Fruit fly (Drosophila melanogaster) whole organism, embryonic: ENCODE data around the gene CG18135.
A peak's percentile ranks its signal among the peaks of the same experiment; 100 is the strongest.

Source experiments
- ATbp ChIP-seq: fragments of 200-800 bp; sonication (Bioruptor generic); optimal IDR thresholded peaks from 2 replicates; lab custom pipeline; 2017; ENCODE audit warnings: missing biosample characterization, mild to moderate bottlenecking, missing genetic modification characterization, missing genetic modification reagents
- CG10267 ChIP-seq: fragments of 200-800 bp; sonication (Bioruptor generic); optimal IDR thresholded peaks from 2 replicates; lab custom pipeline; 2018; ENCODE audit warnings: missing biosample characterization, mild to moderate bottlenecking, missing genetic modification characterization, moderate library complexity
- CG10979 ChIP-seq: fragments of 200-800 bp; sonication (Bioruptor generic); optimal IDR thresholded peaks from 2 replicates; lab custom pipeline; 2018; ENCODE audit warnings: missing biosample characterization, mild to moderate bottlenecking, missing genetic modification characterization, moderate library complexity
- CG11504 ChIP-seq: fragments of 200-800 bp; sonication (Bioruptor generic); optimal IDR thresholded peaks from 3 replicates; lab custom pipeline; 2019; ENCODE audit warnings: missing biosample characterization, mild to moderate bottlenecking, missing genetic modification characterization, moderate library complexity
- CG11695 ChIP-seq: fragments of 200-800 bp; sonication (Bioruptor generic); IDR thresholded peaks from 3 replicates; pipeline ENCODE4 v1.3.6; 2022; ENCODE audit warnings: missing biosample characterization, missing genetic modification characterization
- CG15696 ChIP-seq: fragments of 200-800 bp; sonication (Bioruptor generic); optimal IDR thresholded peaks from 2 replicates; lab custom pipeline; 2019; ENCODE audit warnings: missing biosample characterization, mild to moderate bottlenecking, missing genetic modification characterization, moderate library complexity
- CG1602 ChIP-seq: fragments of 200-800 bp; sonication (Bioruptor generic); optimal IDR thresholded peaks from 3 replicates; lab custom pipeline; 2016; ENCODE audit warnings: missing biosample characterization, missing genetic modification characterization
- CG2202 ChIP-seq: fragments of 200-800 bp; sonication (Bioruptor generic); optimal IDR thresholded peaks from 2 replicates; lab custom pipeline; 2018; ENCODE audit warnings: missing biosample characterization, mild to moderate bottlenecking, missing genetic modification characterization
- CG30403 ChIP-seq: fragments of 200-800 bp; sonication (Bioruptor generic); optimal IDR thresholded peaks from 3 replicates; lab custom pipeline; 2016; ENCODE audit warnings: missing biosample characterization, missing genetic modification characterization
- CG32767 ChIP-seq: fragments of 200-800 bp; sonication (Bioruptor generic); IDR thresholded peaks from 2 replicates; pipeline ENCODE4 v1.3.6; 2022; ENCODE audit warnings: missing biosample characterization, missing genetic modification characterization
- CG5180 ChIP-seq: fragments of 200-800 bp; sonication (Bioruptor generic); optimal IDR thresholded peaks from 3 replicates; lab custom pipeline; 2017; ENCODE audit warnings: missing biosample characterization, missing genetic modification characterization, mild to moderate bottlenecking, moderate library complexity, missing genetic modification reagents
- CG5953 ChIP-seq: fragments of 200-800 bp; sonication (Bioruptor generic); IDR thresholded peaks from 2 replicates; pipeline ENCODE4 v1.3.6; 2022; ENCODE audit warnings: missing biosample characterization, missing genetic modification characterization
- CG6813 ChIP-seq: fragments of 200-800 bp; sonication (Bioruptor generic); optimal IDR thresholded peaks from 2 replicates; lab custom pipeline; 2017; ENCODE audit warnings: missing biosample characterization, missing genetic modification characterization, mild to moderate bottlenecking, moderate library complexity, missing genetic modification reagents
- Deaf1 ChIP-seq: fragments of 200-800 bp; optimal IDR thresholded peaks from 3 replicates; lab custom pipeline; 2019; ENCODE audit warnings: missing biosample characterization, mild to moderate bottlenecking, missing genetic modification characterization, moderate library complexity
- Dfd ChIP-seq, 2 experiments: fragments of >200 bp; optimal IDR thresholded peaks; 2 replicates each; lab custom pipeline; 2017; ENCODE audit warnings: missing biosample characterization in 2 of 2, missing genetic modification characterization in 2 of 2
- Dref ChIP-seq: fragments of 200-800 bp; sonication (Bioruptor generic); IDR thresholded peaks from 2 replicates; pipeline ENCODE4 v1.3.6; 2022; ENCODE audit warnings: missing biosample characterization, missing genetic modification characterization
- Ets65A ChIP-seq: fragments of 200-800 bp; sonication (Bioruptor generic); peaks from one replicate; lab custom pipeline; 2016; ENCODE audit warnings: missing biosample characterization, missing genetic modification characterization
- Hr78 ChIP-seq, 2 experiments: fragments of 200-800 bp in 1 of 2; fragments of >200 bp in 1 of 2; sonication (Bioruptor generic) in 1 of 2; optimal IDR thresholded peaks; 2 replicates each; lab custom pipeline; 2017 to 2019; ENCODE audit warnings: missing biosample characterization in 2 of 2, missing genetic modification characterization in 2 of 2, mild to moderate bottlenecking in 1 of 2, moderate library complexity in 1 of 2
- Lim3 ChIP-seq: fragments of 200-800 bp; sonication (Bioruptor generic); IDR thresholded peaks from 2 replicates; pipeline ENCODE4 v1.3.6; 2022; ENCODE audit warnings: missing biosample characterization, missing genetic modification characterization
- PHDP ChIP-seq: fragments of 200-800 bp; sonication (Bioruptor generic); optimal IDR thresholded peaks from 3 replicates; lab custom pipeline; 2018; ENCODE audit warnings: missing biosample characterization, mild to moderate bottlenecking, missing genetic modification characterization, moderate library complexity
- Rfx ChIP-seq: fragments of 200-800 bp; sonication (Bioruptor generic); IDR thresholded peaks from 2 replicates; pipeline ENCODE4 v1.3.6; 2022; ENCODE audit warnings: missing biosample characterization, missing genetic modification characterization
- Side ChIP-seq: fragments of 200-800 bp; sonication (Bioruptor generic); optimal IDR thresholded peaks from 2 replicates; lab custom pipeline; 2016; ENCODE audit warnings: missing biosample characterization, missing genetic modification characterization
- TFAM ChIP-seq: fragments of 200-800 bp; sonication (Bioruptor generic); optimal IDR thresholded peaks from 2 replicates; lab custom pipeline; 2017; ENCODE audit warnings: missing biosample characterization, missing genetic modification characterization, inconsistent platforms
- btn ChIP-seq: fragments of 200-800 bp; sonication (Bioruptor generic); optimal IDR thresholded peaks from 2 replicates; lab custom pipeline; 2016; ENCODE audit warnings: missing biosample characterization, missing genetic modification characterization
- dati ChIP-seq: fragments of 200-800 bp; sonication (Bioruptor generic); IDR thresholded peaks from 2 replicates; pipeline ENCODE4 v1.3.6; 2022; ENCODE audit warnings: missing biosample characterization, missing genetic modification characterization
- en ChIP-seq: fragments of 200-800 bp; sonication (Bioruptor generic); optimal IDR thresholded peaks from 2 replicates; lab custom pipeline; 2016; ENCODE audit warnings: missing biosample characterization, missing genetic modification characterization
- esg ChIP-seq: fragments of 200-800 bp; sonication (Bioruptor generic); conservative IDR thresholded peaks from 2 replicates; pipeline ENCODE4 v1.3.6; 2022; ENCODE audit warnings: missing biosample characterization, missing genetic modification characterization
- ewg ChIP-seq: fragments of 200-800 bp; sonication (Bioruptor generic); optimal IDR thresholded peaks from 3 replicates; lab custom pipeline; 2017; ENCODE audit warnings: mild to moderate bottlenecking, missing biosample characterization, missing genetic modification reagents, missing genetic modification characterization
- fd64A ChIP-seq: fragments of 200-800 bp; sonication (Bioruptor generic); optimal IDR thresholded peaks from 3 replicates; lab custom pipeline; 2018; ENCODE audit warnings: missing biosample characterization, mild to moderate bottlenecking, missing genetic modification characterization
- fd96Cb ChIP-seq: fragments of 200-800 bp; sonication (Bioruptor generic); optimal IDR thresholded peaks from 2 replicates; lab custom pipeline; 2018; ENCODE audit warnings: missing biosample characterization, mild to moderate bottlenecking, missing genetic modification characterization, moderate library complexity
- ham ChIP-seq: fragments of 200-800 bp; sonication (Bioruptor generic); IDR thresholded peaks from 2 replicates; pipeline ENCODE4 v1.3.6; 2022; ENCODE audit warnings: missing biosample characterization, missing genetic modification characterization
- jumu ChIP-seq: fragments of 200-800 bp; sonication (Bioruptor generic); optimal IDR thresholded peaks from 3 replicates; lab custom pipeline; 2016; ENCODE audit warnings: missing biosample characterization, missing genetic modification characterization
- kay ChIP-seq: fragments of 200-800 bp; sonication (Bioruptor generic); optimal IDR thresholded peaks from 2 replicates; lab custom pipeline; 2016; ENCODE audit warnings: missing biosample characterization, missing genetic modification characterization
- lov ChIP-seq, 2 experiments: fragments of 200-800 bp in 1 of 2; fragments of >200 bp in 1 of 2; sonication (Bioruptor generic) in 1 of 2; IDR thresholded peaks in 1 of 2; optimal IDR thresholded peaks in 1 of 2; 2 replicates in 1 of 2; 3 replicates in 1 of 2; pipeline versions ENCODE4 v1.3.6 to Lab custom; 2017 to 2022; ENCODE audit warnings: missing biosample characterization in 1 of 2, missing genetic modification characterization in 1 of 2
- mirr ChIP-seq: fragments of 200-800 bp; sonication (Bioruptor generic); optimal IDR thresholded peaks from 3 replicates; lab custom pipeline; 2018; ENCODE audit warnings: missing biosample characterization, mild to moderate bottlenecking, missing genetic modification characterization
- mld ChIP-seq: fragments of 200-800 bp; sonication (Bioruptor generic); IDR thresholded peaks from 3 replicates; pipeline ENCODE4 v1.3.6; 2022; ENCODE audit warnings: missing biosample characterization, missing genetic modification characterization; ENCODE audit not compliant: partially characterized antibody
- nerfin-2 ChIP-seq: fragments of 200-800 bp; sonication (Bioruptor generic); IDR thresholded peaks from 2 replicates; pipeline ENCODE4 v1.3.6; 2022; ENCODE audit warnings: missing biosample characterization, missing genetic modification characterization; ENCODE audit not compliant: partially characterized antibody
- nmo ChIP-seq: fragments of 200-800 bp; sonication (Bioruptor generic); optimal IDR thresholded peaks from 2 replicates; lab custom pipeline; 2018; ENCODE audit warnings: missing biosample characterization, mild to moderate bottlenecking, missing genetic modification characterization, moderate library complexity
- onecut ChIP-seq: fragments of 200-800 bp; sonication (Bioruptor generic); IDR thresholded peaks from 2 replicates; pipeline ENCODE4 v1.3.6; 2022; ENCODE audit warnings: missing biosample characterization, missing genetic modification characterization
- p53 ChIP-seq: fragments of 200-800 bp; sonication (Bioruptor generic); optimal IDR thresholded peaks from 2 replicates; lab custom pipeline; 2016; ENCODE audit warnings: missing biosample characterization, missing genetic modification characterization
- peb ChIP-seq: fragments of 200-800 bp; sonication (Bioruptor generic); IDR thresholded peaks from 2 replicates; pipeline ENCODE4 v1.3.6; 2022; ENCODE audit warnings: missing biosample characterization, missing genetic modification characterization
- prd ChIP-seq, 3 experiments: fragments of >200 bp in 2 of 3; fragments of 200-800 bp in 1 of 3; sonication (Bioruptor generic) in 1 of 3; optimal IDR thresholded peaks in 2 of 3; IDR thresholded peaks in 1 of 3; 2 replicates in 2 of 3; 3 replicates in 1 of 3; pipeline versions ENCODE4 v1.3.6 to Lab custom; 2017 to 2022; ENCODE audit warnings: missing biosample characterization in 1 of 3, missing genetic modification characterization in 1 of 3
- sim ChIP-seq: fragments of 200-800 bp; sonication (Bioruptor generic); IDR thresholded peaks from 2 replicates; pipeline ENCODE4 v1.3.6; 2022; ENCODE audit warnings: missing biosample characterization, missing genetic modification characterization
- tx ChIP-seq: fragments of 200-800 bp; sonication (Bioruptor generic); optimal IDR thresholded peaks from 2 replicates; lab custom pipeline; 2016; ENCODE audit warnings: missing biosample characterization, missing genetic modification characterization
- wor ChIP-seq: fragments of 200-800 bp; sonication (Bioruptor generic); IDR thresholded peaks from 2 replicates; pipeline ENCODE4 v1.3.6; 2022; ENCODE audit warnings: missing biosample characterization, missing genetic modification characterization

CG18135 gene

dm6 chr3L:19041665-19042385, 43.7 kb upstream of the CG18135 start (continued):
- TF ChIP-seq nmo (GFP tag; lab: Kevin White, UChicago), result peak; percentile 41
- no peak for TF ChIP-seq Hr78 (GFP tag; optimal IDR thresholded peaks at IDR 0.05; lab: Kevin White, UChicago)
- TF ChIP-seq CG6813 (GFP tag; lab: Kevin White, UChicago), result peak; percentile 5
- no peak for TF ChIP-seq en (GFP tag; lab: Kevin White, UChicago)
- TF ChIP-seq jumu, result no peak
- TF ChIP-seq CG10979 (tag; lab: Kevin White, UChicago), result peak; percentile 48
- TF ChIP-seq CG5953 (GFP tag; lab: Robert Waterston, UW), result no peak
- TF ChIP-seq fd96Cb, result peak; percentile 28
- TF ChIP-seq CG10267 (tag; lab: Kevin White, UChicago), result peak; percentile 7
- TF ChIP-seq PHDP (tag; lab: Kevin White, UChicago), result peak; percentile 23
- TF ChIP-seq ewg (GFP tag; lab: Kevin White, UChicago), result peak; percentile 3
- TF ChIP-seq lov (optimal IDR thresholded peaks at IDR 0.05; lab: Kevin White, UChicago), result no peak
- 0 out of 3 replicates have a peak, but pooled peaks have one; percentile 43 for TF ChIP-seq lov (GFP tag; IDR thresholded peaks at IDR 0.05; lab: Robert Waterston, UW)
- peak; percentile 14 for TF ChIP-seq ATbp (GFP tag; lab: Kevin White, UChicago)
- no peak for TF ChIP-seq prd (optimal IDR thresholded peaks at IDR 0.05; lab: Kevin White, UChicago)
- TF ChIP-seq prd (GFP tag; IDR thresholded peaks at IDR 0.05; lab: Robert Waterston, UW), result peak; percentile 17; the same call in 1 of the 3 replicates
- TF ChIP-seq CG30403 (GFP tag; lab: Kevin White, UChicago), result peak; percentile 37
- TF ChIP-seq CG11504, result peak; percentile 69

- peak; percentile 87 for TF ChIP-seq CG5180 (GFP tag; lab: Kevin White, UChicago)
- TF ChIP-seq tx (GFP tag; lab: Kevin White, UChicago), result no peak
- peak; percentile 15 for TF ChIP-seq Ets65A
- TF ChIP-seq, all 482 proteins: peak for 2
Observed at dm6 chr3L:19041161-19041560, 43.1 kb upstream of the CG18135 start.

- TF ChIP-seq CG32767 (GFP tag; lab: Robert Waterston, UW) (no peak), p53 (GFP tag; lab: Kevin White, UChicago) (no peak), sim (GFP tag; lab: Robert Waterston, UW) (no peak), dati (GFP tag; lab: Robert Waterston, UW) (no peak), CG2202 (peak; percentile 60), Dref (GFP tag; lab: Robert Waterston, UW) (no peak), CG11695 (GFP tag; lab: Robert Waterston, UW) (no peak), fd64A (GFP tag; lab: Kevin White, UChicago) (no peak), esg (GFP tag; lab: Robert Waterston, UW) (no peak), mld (no peak), mirr (GFP tag; lab: Kevin White, UChicago) (peak; percentile 94), ewg (GFP tag; lab: Kevin White, UChicago) (no peak), Lim3 (peak; percentile 26; the same call in 1 of the 2 replicates), Deaf1 (peak; percentile 84), ham (no peak), onecut (GFP tag; lab: Robert Waterston, UW) (no peak), Side (GFP tag; lab: Kevin White, UChicago) (peak; percentile 5), kay (GFP tag; lab: Kevin White, UChicago) (peak; percentile 7), Rfx (GFP tag; lab: Robert Waterston, UW) (no peak), CG15696 (tag; lab: Kevin White, UChicago) (no peak), TFAM (GFP tag; lab: Kevin White, UChicago) (no peak), Dfd (GFP tag; optimal IDR thresholded peaks at IDR 0.05; lab: Kevin White, UChicago) (no peak), wor (GFP tag; lab: Robert Waterston, UW) (no peak), btn (GFP tag; lab: Kevin White, UChicago) (no peak), CG1602 (GFP tag; lab: Kevin White, UChicago) (no peak), en (GFP tag; lab: Kevin White, UChicago) (no peak), peb (GFP tag; lab: Robert Waterston, UW) (no peak), nerfin-2 (no peak)
Observed at dm6 chr3L:19040155-19040644, 42.1 kb upstream of the CG18135 start.
